Fruit fly (Drosophila melanogaster) whole organism, embryonic: Measurements from ENCODE around the gene CG32189.

ENCODE experiments used
- ATbp ChIP-seq: fragments of 200-800 bp; sonication (Bioruptor generic); optimal IDR thresholded peaks from 2 replicates; lab custom pipeline; 2017; ENCODE audit warnings: missing biosample characterization, mild to moderate bottlenecking, missing genetic modification characterization, missing genetic modification reagents
- Ada2b ChIP-seq: fragments of 200-800 bp; sonication (Bioruptor generic); IDR thresholded peaks from 2 replicates; pipeline ENCODE4 v1.3.6; 2022; ENCODE audit warnings: missing biosample characterization, missing genetic modification characterization
- Atf3 ChIP-seq: fragments of 200-800 bp; sonication (Bioruptor generic); optimal IDR thresholded peaks from 3 replicates; lab custom pipeline; 2016; ENCODE audit warnings: missing biosample characterization, missing genetic modification characterization
- Bgb ChIP-seq: fragments of 200-800 bp; sonication (Bioruptor generic); IDR thresholded peaks from 2 replicates; pipeline ENCODE4 v1.3.6; 2022; ENCODE audit warnings: missing biosample characterization, missing genetic modification characterization; ENCODE audit not compliant: partially characterized antibody
- BtbVII ChIP-seq: fragments of 200-800 bp; sonication (Bioruptor generic); optimal IDR thresholded peaks from 3 replicates; lab custom pipeline; 2017; ENCODE audit warnings: missing biosample characterization, mild to moderate bottlenecking, missing genetic modification characterization
- Bteb2 ChIP-seq: fragments of 200-800 bp; sonication (Bioruptor generic); optimal IDR thresholded peaks from 2 replicates; lab custom pipeline; 2016; ENCODE audit warnings: missing biosample characterization, missing genetic modification characterization
- C15 ChIP-seq: fragments of 200-800 bp; sonication (Bioruptor generic); IDR thresholded peaks from 3 replicates; pipeline ENCODE4 v1.3.6; 2022; ENCODE audit warnings: missing biosample characterization, missing genetic modification characterization
- CG10274 ChIP-seq: fragments of 200-800 bp; sonication (Bioruptor generic); optimal IDR thresholded peaks from 3 replicates; lab custom pipeline; 2017; ENCODE audit warnings: missing biosample characterization, mild to moderate bottlenecking, missing genetic modification characterization
- CG11696 ChIP-seq: fragments of 200-800 bp; sonication (Bioruptor generic); IDR thresholded peaks from 2 replicates; pipeline ENCODE4 v1.3.6; 2022; ENCODE audit warnings: missing biosample characterization, missing genetic modification characterization
- CG15269 ChIP-seq: fragments of 200-800 bp; sonication (Bioruptor generic); optimal IDR thresholded peaks from 2 replicates; lab custom pipeline; 2018; ENCODE audit warnings: missing biosample characterization, mild to moderate bottlenecking, missing genetic modification characterization, moderate library complexity
- CG17568 ChIP-seq: fragments of 200-800 bp; sonication (Bioruptor generic); optimal IDR thresholded peaks from 2 replicates; lab custom pipeline; 2018; ENCODE audit warnings: missing biosample characterization, mild to moderate bottlenecking, missing genetic modification characterization, moderate library complexity
- CG3065 ChIP-seq: fragments of 200-800 bp; sonication (Bioruptor generic); optimal IDR thresholded peaks from 2 replicates; lab custom pipeline; 2016; ENCODE audit warnings: missing biosample characterization, missing genetic modification characterization
- CG3163 ChIP-seq: fragments of 200-800 bp; sonication (Bioruptor generic); optimal IDR thresholded peaks from 3 replicates; lab custom pipeline; 2016; ENCODE audit warnings: missing biosample characterization, missing genetic modification characterization
- CG3847 ChIP-seq: fragments of 200-800 bp; sonication (Bioruptor generic); IDR thresholded peaks from 2 replicates; pipeline ENCODE4 v1.3.6; 2022; ENCODE audit warnings: missing biosample characterization, missing genetic modification characterization
- CG4424 ChIP-seq: fragments of 200-800 bp; sonication (Bioruptor generic); optimal IDR thresholded peaks from 3 replicates; lab custom pipeline; 2016; ENCODE audit warnings: missing biosample characterization, missing genetic modification characterization
- CG8290 ChIP-seq, 3 experiments: fragments of 200-800 bp; sonication (Bioruptor generic); optimal IDR thresholded peaks; 2 replicates each; lab custom pipeline; 2016 to 2019; ENCODE audit warnings: missing biosample characterization in 3 of 3, missing genetic modification characterization in 3 of 3, mild to moderate bottlenecking in 2 of 3, moderate library complexity in 1 of 3
- CG8765 ChIP-seq: fragments of 200-800 bp; sonication (Bioruptor generic); IDR thresholded peaks from 2 replicates; pipeline ENCODE4 v1.3.6; 2022; ENCODE audit warnings: missing biosample characterization, missing genetic modification characterization
- Camta ChIP-seq: fragments of 200-800 bp; sonication (Bioruptor generic); optimal IDR thresholded peaks from 2 replicates; lab custom pipeline; 2016; ENCODE audit warnings: missing biosample characterization, missing genetic modification characterization
- D ChIP-seq, 2 experiments: fragments of 200-800 bp in 1 of 2; fragments of >200 bp in 1 of 2; sonication (Bioruptor generic) in 1 of 2; optimal IDR thresholded peaks; 2 replicates in 1 of 2; 3 replicates in 1 of 2; lab custom pipeline; 2017; ENCODE audit warnings: mild to moderate bottlenecking in 1 of 2, missing biosample characterization in 1 of 2, missing genetic modification characterization in 1 of 2, missing genetic modification reagents in 1 of 2
- Dfd ChIP-seq, 2 experiments: fragments of >200 bp; optimal IDR thresholded peaks; 2 replicates each; lab custom pipeline; 2017; ENCODE audit warnings: missing biosample characterization in 2 of 2, missing genetic modification characterization in 2 of 2
- Fer3 ChIP-seq: fragments of 200-800 bp; sonication (Bioruptor generic); optimal IDR thresholded peaks from 2 replicates; lab custom pipeline; 2018; ENCODE audit warnings: missing biosample characterization, mild to moderate bottlenecking, missing genetic modification characterization, moderate library complexity
- HHEX ChIP-seq: fragments of 200-800 bp; sonication (Bioruptor generic); optimal IDR thresholded peaks from 3 replicates; lab custom pipeline; 2017; ENCODE audit warnings: missing biosample characterization, mild to moderate bottlenecking, missing genetic modification characterization, missing genetic modification reagents
- Hr3 ChIP-seq: fragments of 200-800 bp; sonication (Bioruptor generic); optimal IDR thresholded peaks from 3 replicates; lab custom pipeline; 2016; ENCODE audit warnings: missing biosample characterization, missing genetic modification characterization
- Kr ChIP-seq: fragments of 200-800 bp; sonication (Bioruptor generic); optimal IDR thresholded peaks from 2 replicates; lab custom pipeline; 2017; ENCODE audit warnings: missing biosample characterization, mild to moderate bottlenecking, missing genetic modification characterization
- MESR4 ChIP-seq: fragments of 200-800 bp; sonication (Bioruptor generic); optimal IDR thresholded peaks from 2 replicates; lab custom pipeline; 2018; ENCODE audit warnings: missing biosample characterization, mild to moderate bottlenecking, missing genetic modification characterization, moderate library complexity
- NfI ChIP-seq: fragments of 200-800 bp; sonication (Bioruptor generic); optimal IDR thresholded peaks from 3 replicates; lab custom pipeline; 2018; ENCODE audit warnings: missing biosample characterization, mild to moderate bottlenecking, missing genetic modification characterization, moderate library complexity
- Ravus ChIP-seq: fragments of 200-800 bp; sonication (Bioruptor generic); IDR thresholded peaks from 2 replicates; pipeline ENCODE4 v1.3.6; 2022; ENCODE audit warnings: missing biosample characterization, missing genetic modification characterization
- chm ChIP-seq: fragments of 200-800 bp; sonication (Bioruptor generic); IDR thresholded peaks from 2 replicates; pipeline ENCODE4 v1.3.6; 2022; ENCODE audit warnings: missing biosample characterization, missing genetic modification characterization
- crc ChIP-seq: fragments of 200-800 bp; sonication (Bioruptor generic); optimal IDR thresholded peaks from 2 replicates; lab custom pipeline; 2016; ENCODE audit warnings: missing biosample characterization, missing genetic modification characterization
- dimm ChIP-seq: fragments of 200-800 bp; sonication (Bioruptor generic); IDR thresholded peaks from 2 replicates; pipeline ENCODE4 v1.3.6; 2022; ENCODE audit warnings: missing biosample characterization, missing genetic modification characterization
- dpn ChIP-seq, 2 experiments: fragments of 200-800 bp; sonication (Bioruptor generic); optimal IDR thresholded peaks; 3 replicates each; lab custom pipeline; 2016; ENCODE audit warnings: missing biosample characterization in 2 of 2, missing genetic modification characterization in 2 of 2
- en ChIP-seq: fragments of 200-800 bp; sonication (Bioruptor generic); optimal IDR thresholded peaks from 2 replicates; lab custom pipeline; 2016; ENCODE audit warnings: missing biosample characterization, missing genetic modification characterization
- grau ChIP-seq: fragments of 200-800 bp; optimal IDR thresholded peaks from 3 replicates; lab custom pipeline; 2019; ENCODE audit warnings: missing biosample characterization, mild to moderate bottlenecking, missing genetic modification characterization, moderate library complexity
- grn ChIP-seq: fragments of 200-800 bp; sonication (Bioruptor generic); optimal IDR thresholded peaks from 3 replicates; lab custom pipeline; 2017; ENCODE audit warnings: missing biosample characterization, missing genetic modification characterization
- hbn ChIP-seq: fragments of 200-800 bp; sonication (Bioruptor generic); IDR thresholded peaks from 2 replicates; pipeline ENCODE4 v1.3.6; 2022; ENCODE audit warnings: missing biosample characterization, missing genetic modification characterization; ENCODE audit not compliant: partially characterized antibody
- kni ChIP-seq: fragments of 200-800 bp; sonication (Bioruptor generic); optimal IDR thresholded peaks from 3 replicates; lab custom pipeline; 2017; ENCODE audit warnings: mild to moderate bottlenecking, missing biosample characterization, missing genetic modification reagents, missing genetic modification characterization
- org-1 ChIP-seq: fragments of 200-800 bp; sonication (Bioruptor generic); optimal IDR thresholded peaks from 2 replicates; lab custom pipeline; 2017; ENCODE audit warnings: missing biosample characterization, missing genetic modification characterization
- pho ChIP-seq: fragments of 200-800 bp; sonication (Bioruptor generic); optimal IDR thresholded peaks from 2 replicates; lab custom pipeline; 2016; ENCODE audit warnings: missing biosample characterization, missing genetic modification characterization
- rib ChIP-seq: fragments of 200-800 bp; sonication (Bioruptor generic); IDR thresholded peaks from 2 replicates; pipeline ENCODE4 v1.3.6; 2022; ENCODE audit warnings: missing biosample characterization, missing genetic modification characterization
- sc ChIP-seq, 3 experiments: fragments of >200 bp in 2 of 3; fragments of 200-800 bp in 1 of 3; sonication (Bioruptor generic) in 1 of 3; optimal IDR thresholded peaks; 2 replicates in 2 of 3; 3 replicates in 1 of 3; lab custom pipeline; 2017; ENCODE audit warnings: mild to moderate bottlenecking in 1 of 3, missing biosample characterization in 1 of 3, missing genetic modification characterization in 1 of 3, missing genetic modification reagents in 1 of 3
- so ChIP-seq: fragments of 200-800 bp; sonication (Bioruptor generic); IDR thresholded peaks from 3 replicates; pipeline ENCODE4 v1.3.6; 2022; ENCODE audit warnings: missing biosample characterization, missing genetic modification characterization
- sob ChIP-seq: fragments of 200-800 bp; sonication (Bioruptor generic); IDR thresholded peaks from 2 replicates; pipeline ENCODE4 v1.3.6; 2022; ENCODE audit warnings: missing biosample characterization, missing genetic modification characterization
- stc ChIP-seq: fragments of 200-800 bp; sonication (Bioruptor generic); IDR thresholded peaks from 2 replicates; pipeline ENCODE4 v1.3.6; 2022; ENCODE audit warnings: missing biosample characterization, missing genetic modification characterization
- tll ChIP-seq, 2 experiments: fragments of 200-800 bp in 1 of 2; fragments of >200 bp in 1 of 2; sonication (Bioruptor generic) in 1 of 2; optimal IDR thresholded peaks; 2 replicates each; lab custom pipeline; 2017 to 2019; ENCODE audit warnings: missing biosample characterization in 2 of 2, missing genetic modification characterization in 2 of 2, mild to moderate bottlenecking in 1 of 2, moderate library complexity in 1 of 2
- tna ChIP-seq: fragments of 200-800 bp; sonication (Bioruptor generic); IDR thresholded peaks from 2 replicates; pipeline ENCODE4 v1.3.6; 2022; ENCODE audit warnings: missing biosample characterization, missing genetic modification characterization; ENCODE audit not compliant: partially characterized antibody
- usp ChIP-seq: fragments of >200 bp; optimal IDR thresholded peaks from 2 replicates; lab custom pipeline; 2017; ENCODE audit warnings: missing biosample characterization, missing genetic modification characterization
- wek ChIP-seq: fragments of 200-800 bp; sonication (Bioruptor generic); optimal IDR thresholded peaks from 3 replicates; lab custom pipeline; 2018; ENCODE audit warnings: missing biosample characterization, mild to moderate bottlenecking, missing genetic modification characterization, moderate library complexity
- zen ChIP-seq: fragments of 200-800 bp; sonication (Bioruptor generic); optimal IDR thresholded peaks from 3 replicates; lab custom pipeline; 2018; ENCODE audit warnings: missing biosample characterization, mild to moderate bottlenecking, missing genetic modification characterization, moderate library complexity
- zf30C ChIP-seq: fragments of 200-800 bp; sonication (Bioruptor generic); optimal IDR thresholded peaks from 3 replicates; lab custom pipeline; 2018; ENCODE audit warnings: missing biosample characterization, mild to moderate bottlenecking, missing genetic modification characterization
- zfh2 ChIP-seq: fragments of 200-800 bp; sonication (Bioruptor generic); optimal IDR thresholded peaks from 2 replicates; lab custom pipeline; 2016; ENCODE audit warnings: missing biosample characterization, missing genetic modification characterization

Gene CG32189

dm6 chr3L:17804511-17804910 is 30.5 kb downstream of the CG32189 start, which contains the start of gene ais (continued):
- TF ChIP-seq CG11696 (GFP tag; lab: Robert Waterston, UW), result no peak
- no peak for TF ChIP-seq grn (GFP tag; lab: Kevin White, UChicago)
- no peak for TF ChIP-seq sc (optimal IDR thresholded peaks at IDR 0.05; lab: Kevin White, UChicago)
- no peak for TF ChIP-seq sc (GFP tag; optimal IDR thresholded peaks at IDR 0.05; lab: Kevin White, UChicago)
- TF ChIP-seq CG8765 (GFP tag; lab: Robert Waterston, UW), result no peak
- TF ChIP-seq CG3065 (GFP tag; lab: Kevin White, UChicago), result no peak
- no peak for TF ChIP-seq tll (GFP tag; optimal IDR thresholded peaks at IDR 0.05; lab: Kevin White, UChicago)
- peak; percentile 23 for TF ChIP-seq CG15269 (tag; lab: Kevin White, UChicago)
- no peak for TF ChIP-seq Camta (GFP tag; lab: Kevin White, UChicago)
- TF ChIP-seq zf30C (GFP tag; lab: Kevin White, UChicago), result no peak
- no peak for TF ChIP-seq sob (GFP tag; lab: Robert Waterston, UW)
- TF ChIP-seq CG8290 (GFP tag; optimal IDR thresholded peaks at IDR 0.05; lab: Kevin White, UChicago), result no peak
- peak in 1 of 2 experiments; percentile 56 for TF ChIP-seq CG8290 (tag; optimal IDR thresholded peaks at IDR 0.05; lab: Kevin White, UChicago)
- no peak for TF ChIP-seq Atf3 (GFP tag; lab: Kevin White, UChicago)
- TF ChIP-seq kni, result no peak
- TF ChIP-seq so (GFP tag; lab: Robert Waterston, UW), result no peak
- TF ChIP-seq tna (GFP tag; lab: Robert Waterston, UW), result no peak; the same call in 1 of the 2 replicates
- TF ChIP-seq C15, result no peak
- TF ChIP-seq zfh2 (GFP tag; lab: Kevin White, UChicago), result peak; percentile 11
- no peak for TF ChIP-seq BtbVII (GFP tag; lab: Kevin White, UChicago)
- peak; percentile 4 for TF ChIP-seq zen (tag; lab: Kevin White, UChicago)
- TF ChIP-seq rib (GFP tag; lab: Robert Waterston, UW), result no peak
- no peak for TF ChIP-seq ATbp (GFP tag; lab: Kevin White, UChicago)
- no peak for TF ChIP-seq Hr3 (GFP tag; lab: Kevin White, UChicago)
- TF ChIP-seq pho (GFP tag; lab: Kevin White, UChicago), result no peak
- TF ChIP-seq wek (GFP tag; lab: Kevin White, UChicago), result no peak
- peak; percentile 39; the same call in 1 of the 2 replicates for TF ChIP-seq chm (GFP tag; lab: Robert Waterston, UW)
- no peak for TF ChIP-seq hbn (GFP tag; lab: Robert Waterston, UW)
- no peak for TF ChIP-seq CG3163 (GFP tag; lab: Kevin White, UChicago)
- TF ChIP-seq Dfd (GFP tag; optimal IDR thresholded peaks at IDR 0.05; lab: Kevin White, UChicago), result no peak
- no peak for TF ChIP-seq org-1 (GFP tag; lab: Kevin White, UChicago)
- TF ChIP-seq MESR4 (GFP tag; lab: Kevin White, UChicago), result peak; percentile 18
- TF ChIP-seq en (GFP tag; lab: Kevin White, UChicago), result no peak
- TF ChIP-seq HHEX (GFP tag; lab: Kevin White, UChicago), result no peak
- TF ChIP-seq dimm, result no peak
- TF ChIP-seq Bgb (GFP tag; lab: Robert Waterston, UW), result no peak
- no peak for TF ChIP-seq D (optimal IDR thresholded peaks at IDR 0.05; lab: Kevin White, UChicago)
- no peak for TF ChIP-seq D (GFP tag; optimal IDR thresholded peaks at IDR 0.05; lab: Kevin White, UChicago)
- no peak for TF ChIP-seq crc (GFP tag; lab: Kevin White, UChicago)
- no peak for TF ChIP-seq CG10274
- TF ChIP-seq Bteb2 (GFP tag; lab: Kevin White, UChicago), result no peak
- no peak for TF ChIP-seq CG17568
- no peak for TF ChIP-seq Kr (GFP tag; lab: Kevin White, UChicago)
- no peak for TF ChIP-seq usp (GFP tag; lab: Kevin White, UChicago)
- no peak for TF ChIP-seq Ada2b (GFP tag; lab: Robert Waterston, UW)
- peak; percentile 41 for TF ChIP-seq grau (tag; lab: Kevin White, UChicago)
- TF ChIP-seq CG4424, result no peak
- peak; percentile 64; the same call in 1 of the 2 replicates for TF ChIP-seq CG3847
- TF ChIP-seq stc, result no peak
- peak in 1 of 2 experiments; percentile 10 for TF ChIP-seq dpn (GFP tag; optimal IDR thresholded peaks at IDR 0.05; lab: Kevin White, UChicago)
- peak; percentile 10 for TF ChIP-seq NfI (GFP tag; lab: Kevin White, UChicago)
- no peak for TF ChIP-seq Ravus
- TF ChIP-seq Fer3 (tag; lab: Kevin White, UChicago), result no peak
